Worm (Caenorhabditis elegans): Measurements from ENCODE around the gene nspb-12.

DNA sequence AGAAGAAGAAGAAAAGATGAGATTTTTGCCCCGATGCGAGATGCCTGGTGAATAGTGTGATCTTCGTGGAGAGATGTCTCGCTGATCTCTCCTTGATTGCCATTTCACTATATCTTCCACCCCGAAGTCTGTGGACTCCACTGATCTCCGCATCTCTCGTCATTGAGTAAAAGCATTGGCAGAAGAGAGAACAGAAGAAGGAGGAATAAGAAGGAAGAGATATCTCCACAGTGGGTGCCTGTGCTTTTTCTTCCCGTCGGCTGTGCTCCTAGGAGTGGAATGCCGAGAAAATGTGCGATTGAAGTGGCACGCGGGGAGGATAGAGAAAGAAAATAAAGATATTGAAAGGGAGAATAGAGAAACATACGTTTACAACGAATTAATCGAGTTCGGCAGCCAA, 4.9 kb downstream of the nspb-12 start:
- TF ChIP-seq unc-55 (GFP tag; optimal IDR thresholded peaks at IDR 0.05) (no peak), lin-39 (tag; optimal IDR thresholded peaks at IDR 0.05) (no peak)

All from whole organism, L2 larva.